Fruit fly (Drosophila melanogaster): Measurements from ENCODE around the gene CG42446.
A peak's percentile ranks its signal among the peaks of the same experiment; 100 is the strongest.

DNA sequence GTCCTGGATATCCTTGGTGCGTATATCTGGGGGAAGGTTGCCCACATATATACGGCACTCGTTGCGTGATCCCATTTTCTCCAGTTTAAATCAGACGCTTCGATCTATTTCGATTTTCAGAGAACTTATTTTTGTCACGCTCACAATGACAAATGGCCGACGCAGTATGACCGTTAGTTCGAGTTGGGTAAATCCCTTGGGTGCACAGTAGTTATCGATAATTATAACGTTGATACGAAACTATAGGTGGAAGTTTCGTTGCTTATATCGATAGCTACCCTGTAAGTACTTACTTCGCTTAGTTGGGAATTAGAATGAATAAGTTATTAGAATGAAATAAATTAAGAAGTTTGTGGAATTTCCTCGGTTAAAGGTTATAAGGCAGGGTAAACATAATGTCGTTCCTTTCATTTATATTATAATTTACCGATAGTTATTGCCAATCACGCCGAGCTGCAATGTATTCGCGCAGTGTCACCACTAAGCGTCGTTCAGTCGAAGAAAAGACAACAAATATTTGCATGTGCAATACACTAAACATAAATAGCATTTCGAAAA, 18.0 kb downstream of the CG42446 start, which contains the start of the genes SF2 and pad:
- TF ChIP-seq CG14655 (GFP tag; optimal IDR thresholded peaks at IDR 0.05) (no peak), CG9948 (tag; optimal IDR thresholded peaks at IDR 0.05) (peak; percentile 32), Pif1B (GFP tag; optimal IDR thresholded peaks at IDR 0.05) (no peak), CG15710 (tag; optimal IDR thresholded peaks at IDR 0.05) (peak; percentile 69), gl (tag; optimal IDR thresholded peaks at IDR 0.05) (no peak), CG4496 (GFP tag; IDR thresholded peaks at IDR 0.05) (peak; percentile 47; the same call in 2 of the 3 replicates), D1 (tag; optimal IDR thresholded peaks at IDR 0.05) (no peak), CG8159 (tag; optimal IDR thresholded peaks at IDR 0.05) (peak; percentile 75), CG17806 (tag; optimal IDR thresholded peaks at IDR 0.05) (peak; percentile 57)

All from whole organism, pupa.